ENCODE assay signal across 1 fruit fly cellular context in genomic region chr2L:7993984-7994854, dm6.
TF ChIP-seq lines count a peak whose summit lies in the region.

Gene pes (minus strand): TSS chr2L:7994184.

TF ChIP-seq in whole organism, embryonic, 481 proteins besides CTCF, POLR2A, EP300 and RAD21 (continued from another document and continues in another):
- TF ChIP-seq MBD-R2 (GFP tag; IDR thresholded peaks at IDR 0.05; lab: Robert Waterston, UW) = peak; percentile 91
- peak; percentile 70 for TF ChIP-seq emc (GFP tag; optimal IDR thresholded peaks at IDR 0.05; lab: Kevin White, UChicago)
- peak; percentile 74 for TF ChIP-seq wek (GFP tag; optimal IDR thresholded peaks at IDR 0.05; lab: Kevin White, UChicago)
- peak; percentile 81 for TF ChIP-seq CG12299 (tag; optimal IDR thresholded peaks at IDR 0.05; lab: Kevin White, UChicago)
- TF ChIP-seq gsb-n (tag; optimal IDR thresholded peaks at IDR 0.05; lab: Kevin White, UChicago) = peak; percentile 98
- TF ChIP-seq seq (GFP tag; IDR thresholded peaks at IDR 0.05; lab: Robert Waterston, UW) = peak; percentile 83
- TF ChIP-seq zf30C (GFP tag; optimal IDR thresholded peaks at IDR 0.05; lab: Kevin White, UChicago) = peak; percentile 15
- TF ChIP-seq ssp (GFP tag; IDR thresholded peaks at IDR 0.05; lab: Robert Waterston, UW) = no peak
- TF ChIP-seq lola (GFP tag; optimal IDR thresholded peaks at IDR 0.05; lab: Kevin White, UChicago) = peak in 1 of 3 experiments; percentile 89
- peak; percentile 88 for TF ChIP-seq CG10543 (GFP tag; optimal IDR thresholded peaks at IDR 0.05; lab: Kevin White, UChicago)
- peak; percentile 38 for TF ChIP-seq Elba2 (GFP tag; optimal IDR thresholded peaks at IDR 0.05; lab: Kevin White, UChicago)
- TF ChIP-seq CG4854 (GFP tag; optimal IDR thresholded peaks at IDR 0.05; lab: Kevin White, UChicago) = peak; percentile 81
- no peak for TF ChIP-seq CG43689 (GFP tag; IDR thresholded peaks at IDR 0.05; lab: Robert Waterston, UW)
- peak; percentile 90 for TF ChIP-seq Dip3 (GFP tag; optimal IDR thresholded peaks at IDR 0.05; lab: Kevin White, UChicago)
- TF ChIP-seq fd64A (GFP tag; optimal IDR thresholded peaks at IDR 0.05; lab: Kevin White, UChicago) = peak; percentile 51
- TF ChIP-seq eyg (GFP tag; optimal IDR thresholded peaks at IDR 0.05; lab: Kevin White, UChicago) = peak; percentile 59
- TF ChIP-seq Neu2 (GFP tag; optimal IDR thresholded peaks at IDR 0.05; lab: Kevin White, UChicago; ENCODE audit: borderline replicate concordance) = peak; percentile 62
- peak; percentile 94 for TF ChIP-seq so (GFP tag; IDR thresholded peaks at IDR 0.05; lab: Robert Waterston, UW)
- TF ChIP-seq CG9727 (GFP tag; optimal IDR thresholded peaks at IDR 0.05; lab: Kevin White, UChicago) = peak; percentile 97
- TF ChIP-seq Hr39 (optimal IDR thresholded peaks at IDR 0.05; lab: Kevin White, UChicago) = no peak
- TF ChIP-seq CG14667 (GFP tag; IDR thresholded peaks at IDR 0.05; lab: Robert Waterston, UW) = peak; percentile 90
- no peak for TF ChIP-seq pita (GFP tag; optimal IDR thresholded peaks at IDR 0.05; lab: Kevin White, UChicago)
- TF ChIP-seq CG11093 (GFP tag; IDR thresholded peaks at IDR 0.05; lab: Robert Waterston, UW) = peak; percentile 92
- peak; percentile 80 for TF ChIP-seq chm (GFP tag; IDR thresholded peaks at IDR 0.05; lab: Robert Waterston, UW)
- peak; percentile 88 for TF ChIP-seq CG6683 (GFP tag; optimal IDR thresholded peaks at IDR 0.05; lab: Kevin White, UChicago)
- TF ChIP-seq cwo (GFP tag; optimal IDR thresholded peaks at IDR 0.05; lab: Kevin White, UChicago) = peak; percentile 92
- TF ChIP-seq zen (tag; optimal IDR thresholded peaks at IDR 0.05; lab: Kevin White, UChicago) = peak; percentile 91
- TF ChIP-seq MTF-1 (GFP tag; optimal IDR thresholded peaks at IDR 0.05; lab: Kevin White, UChicago; ENCODE audit: borderline replicate concordance) = peak; percentile 69
- TF ChIP-seq CG16863 (GFP tag; optimal IDR thresholded peaks at IDR 0.05; lab: Kevin White, UChicago) = peak; percentile 72
- peak; percentile 20 for TF ChIP-seq CG13424 (tag; optimal IDR thresholded peaks at IDR 0.05; lab: Kevin White, UChicago)
- TF ChIP-seq Trl (optimal IDR thresholded peaks at IDR 0.05; lab: Kevin White, UChicago) = peak; percentile 78 to 93
- TF ChIP-seq Trl (GFP tag; optimal IDR thresholded peaks at IDR 0.05; lab: Kevin White, UChicago) = peak; percentile 92
- TF ChIP-seq Kr (GFP tag; optimal IDR thresholded peaks at IDR 0.05; lab: Kevin White, UChicago) = peak; percentile 34
- TF ChIP-seq CG7745 (tag; optimal IDR thresholded peaks at IDR 0.05; lab: Kevin White, UChicago) = peak; percentile 28
- no peak for TF ChIP-seq slp2 (GFP tag; optimal IDR thresholded peaks at IDR 0.05; lab: Kevin White, UChicago)
- TF ChIP-seq Myb (GFP tag; optimal IDR thresholded peaks at IDR 0.05; lab: Kevin White, UChicago) = no peak
- peak; percentile 90 for TF ChIP-seq wor (GFP tag; IDR thresholded peaks at IDR 0.05; lab: Robert Waterston, UW)
- peak; percentile 36 for TF ChIP-seq CG3407 (GFP tag; optimal IDR thresholded peaks at IDR 0.05; lab: Kevin White, UChicago)
- TF ChIP-seq CG2129 (GFP tag; IDR thresholded peaks at IDR 0.05; lab: Robert Waterston, UW; ENCODE audit: partially characterized antibody) = no peak
- peak; percentile 25 for TF ChIP-seq MESR4 (GFP tag; optimal IDR thresholded peaks at IDR 0.05; lab: Kevin White, UChicago)
- TF ChIP-seq p53 (GFP tag; optimal IDR thresholded peaks at IDR 0.05; lab: Kevin White, UChicago) = peak; percentile 97
- TF ChIP-seq Chrac-16 (GFP tag; optimal IDR thresholded peaks at IDR 0.05; lab: Kevin White, UChicago) = peak; percentile 8
- no peak; the same call in 1 of the 2 replicates for TF ChIP-seq amos (GFP tag; IDR thresholded peaks at IDR 0.05; lab: Robert Waterston, UW; ENCODE audit: partially characterized antibody)
- peak; percentile 84; the same call in 1 of the 3 replicates for TF ChIP-seq CG3726 (GFP tag; IDR thresholded peaks at IDR 0.05; lab: Robert Waterston, UW)
- peak; percentile 57; the same call in 1 of the 2 replicates for TF ChIP-seq rib (GFP tag; IDR thresholded peaks at IDR 0.05; lab: Robert Waterston, UW)
- TF ChIP-seq CG10267 (tag; optimal IDR thresholded peaks at IDR 0.05; lab: Kevin White, UChicago) = peak; percentile 89
- peak; percentile 69 for TF ChIP-seq CG10462 (GFP tag; optimal IDR thresholded peaks at IDR 0.05; lab: Kevin White, UChicago)
- TF ChIP-seq Ptx1 (GFP tag; IDR thresholded peaks at IDR 0.05; lab: Robert Waterston, UW) = peak; percentile 12; the same call in 1 of the 2 replicates
- TF ChIP-seq HLH54F (GFP tag; optimal IDR thresholded peaks at IDR 0.05; lab: Kevin White, UChicago) = peak; percentile 78
- no peak for TF ChIP-seq trh (GFP tag; optimal IDR thresholded peaks at IDR 0.05; lab: Kevin White, UChicago)
- TF ChIP-seq Rfx (GFP tag; IDR thresholded peaks at IDR 0.05; lab: Robert Waterston, UW) = peak; percentile 63
- peak; percentile 91 for TF ChIP-seq CG6175 (GFP tag; IDR thresholded peaks at IDR 0.05; lab: Robert Waterston, UW)
- peak; percentile 92 for TF ChIP-seq nau (GFP tag; optimal IDR thresholded peaks at IDR 0.05; lab: Kevin White, UChicago)
- TF ChIP-seq PHDP (tag; optimal IDR thresholded peaks at IDR 0.05; lab: Kevin White, UChicago) = peak; percentile 4
- peak; percentile 96 for TF ChIP-seq lab (GFP tag; optimal IDR thresholded peaks at IDR 0.05; lab: Kevin White, UChicago)
- TF ChIP-seq da (GFP tag; optimal IDR thresholded peaks at IDR 0.05; lab: Kevin White, UChicago) = peak; percentile 62
- peak; percentile 94 for TF ChIP-seq CG4328 (GFP tag; optimal IDR thresholded peaks at IDR 0.05; lab: Kevin White, UChicago)
- TF ChIP-seq CG10565 (GFP tag; optimal IDR thresholded peaks at IDR 0.05; lab: Kevin White, UChicago) = peak; percentile 56
- peak; percentile 68; the same call in 1 of the 2 replicates for TF ChIP-seq Doc2 (GFP tag; IDR thresholded peaks at IDR 0.05; lab: Robert Waterston, UW)
- no peak for TF ChIP-seq z (GFP tag; IDR thresholded peaks at IDR 0.05; lab: Robert Waterston, UW)
- TF ChIP-seq CG6765 (GFP tag; optimal IDR thresholded peaks at IDR 0.05; lab: Kevin White, UChicago) = peak; percentile 92
- TF ChIP-seq CG1529 (GFP tag; optimal IDR thresholded peaks at IDR 0.05; lab: Kevin White, UChicago) = peak; percentile 29
- peak; percentile 93 for TF ChIP-seq HHEX (GFP tag; optimal IDR thresholded peaks at IDR 0.05; lab: Kevin White, UChicago)
- TF ChIP-seq gro (GFP tag; optimal IDR thresholded peaks at IDR 0.05; lab: Kevin White, UChicago) = peak; percentile 92
- TF ChIP-seq Gug (GFP tag; IDR thresholded peaks at IDR 0.05; lab: Robert Waterston, UW) = peak; percentile 95
- TF ChIP-seq CG8281 (tag; optimal IDR thresholded peaks at IDR 0.05; lab: Kevin White, UChicago) = peak; percentile 84
- no peak for TF ChIP-seq Dref (GFP tag; IDR thresholded peaks at IDR 0.05; lab: Robert Waterston, UW)
- TF ChIP-seq crp (GFP tag; optimal IDR thresholded peaks at IDR 0.05; lab: Kevin White, UChicago) = peak in 1 of 2 experiments; percentile 24
- TF ChIP-seq aop (GFP tag; IDR thresholded peaks at IDR 0.05; lab: Robert Waterston, UW) = peak; percentile 35; the same call in 1 of the 2 replicates
- peak; percentile 80 for TF ChIP-seq CG5180 (GFP tag; optimal IDR thresholded peaks at IDR 0.05; lab: Kevin White, UChicago)
- peak; percentile 75 for TF ChIP-seq E2f2 (GFP tag; IDR thresholded peaks at IDR 0.05; lab: Robert Waterston, UW)
- TF ChIP-seq bbx (GFP tag; IDR thresholded peaks at IDR 0.05; lab: Robert Waterston, UW; ENCODE audit: partially characterized antibody) = peak; percentile 56; the same call in 1 of the 2 replicates
- TF ChIP-seq CG9797 (GFP tag; optimal IDR thresholded peaks at IDR 0.05; lab: Kevin White, UChicago) = peak; percentile 62
- peak; percentile 85 for TF ChIP-seq CG14014 (GFP tag; IDR thresholded peaks at IDR 0.05; lab: Robert Waterston, UW)
- TF ChIP-seq CG2120 (GFP tag; optimal IDR thresholded peaks at IDR 0.05; lab: Kevin White, UChicago) = peak; percentile 65
- TF ChIP-seq Fer1 (GFP tag; optimal IDR thresholded peaks at IDR 0.05; lab: Kevin White, UChicago) = peak; percentile 97
- TF ChIP-seq CG2875 (GFP tag; optimal IDR thresholded peaks at IDR 0.05; lab: Kevin White, UChicago) = no peak
- peak; percentile 82 for TF ChIP-seq Poxn (GFP tag; IDR thresholded peaks at IDR 0.05; lab: Robert Waterston, UW)
- peak; percentile 51; the same call in 1 of the 2 replicates for TF ChIP-seq tna (GFP tag; IDR thresholded peaks at IDR 0.05; lab: Robert Waterston, UW; ENCODE audit: partially characterized antibody)
- TF ChIP-seq usp (GFP tag; optimal IDR thresholded peaks at IDR 0.05; lab: Kevin White, UChicago) = no peak
- TF ChIP-seq gsb (GFP tag; IDR thresholded peaks at IDR 0.05; lab: Robert Waterston, UW) = peak; percentile 84
- peak; percentile 91 for TF ChIP-seq Optix (GFP tag; IDR thresholded peaks at IDR 0.05; lab: Robert Waterston, UW)
- TF ChIP-seq CG15011 (GFP tag; optimal IDR thresholded peaks at IDR 0.05; lab: Kevin White, UChicago) = peak; percentile 89
- TF ChIP-seq gt (GFP tag; IDR thresholded peaks at IDR 0.05; lab: Robert Waterston, UW) = peak; percentile 78
- TF ChIP-seq Mad (GFP tag; optimal IDR thresholded peaks at IDR 0.05; lab: Kevin White, UChicago) = peak; percentile 87
- no peak for TF ChIP-seq gcm (GFP tag; optimal IDR thresholded peaks at IDR 0.05; lab: Kevin White, UChicago)
- TF ChIP-seq zfh1 (GFP tag; IDR thresholded peaks at IDR 0.05; lab: Robert Waterston, UW) = no peak; the same call in 2 of the 3 replicates
- peak; percentile 86 for TF ChIP-seq Nf-YA (GFP tag; IDR thresholded peaks at IDR 0.05; lab: Robert Waterston, UW)
- peak; percentile 3 for TF ChIP-seq CG8944 (GFP tag; optimal IDR thresholded peaks at IDR 0.05; lab: Kevin White, UChicago)
- peak; percentile 86 for TF ChIP-seq Atf-2 (GFP tag; optimal IDR thresholded peaks at IDR 0.05; lab: Kevin White, UChicago)
- TF ChIP-seq gem (tag; optimal IDR thresholded peaks at IDR 0.05; lab: Kevin White, UChicago) = peak; percentile 48
- peak; percentile 87 for TF ChIP-seq CG4730 (GFP tag; IDR thresholded peaks at IDR 0.05; lab: Robert Waterston, UW)
- peak in 1 of 2 experiments; percentile 92 for TF ChIP-seq Eip74EF (GFP tag; optimal IDR thresholded peaks at IDR 0.05; lab: Kevin White, UChicago)
- TF ChIP-seq corto (GFP tag; optimal IDR thresholded peaks at IDR 0.05; lab: Kevin White, UChicago) = peak; percentile 88
- peak; percentile 44 for TF ChIP-seq CG8924 (tag; optimal IDR thresholded peaks at IDR 0.05; lab: Kevin White, UChicago)
- TF ChIP-seq sim (GFP tag; IDR thresholded peaks at IDR 0.05; lab: Robert Waterston, UW) = 0 out of 2 replicates have a peak, but pooled peaks have one; percentile 11
- TF ChIP-seq ATbp (GFP tag; optimal IDR thresholded peaks at IDR 0.05; lab: Kevin White, UChicago) = peak; percentile 66
- TF ChIP-seq CG10654 (GFP tag; optimal IDR thresholded peaks at IDR 0.05; lab: Kevin White, UChicago) = peak; percentile 88
- peak; percentile 67 for TF ChIP-seq CG8359 (GFP tag; optimal IDR thresholded peaks at IDR 0.05; lab: Kevin White, UChicago; ENCODE audit: borderline replicate concordance)
- TF ChIP-seq CG11398 (GFP tag; optimal IDR thresholded peaks at IDR 0.05; lab: Kevin White, UChicago) = peak; percentile 3
- TF ChIP-seq org-1 (GFP tag; optimal IDR thresholded peaks at IDR 0.05; lab: Kevin White, UChicago) = peak; percentile 86
- no peak for TF ChIP-seq CG14860 (GFP tag; IDR thresholded peaks at IDR 0.05; lab: Robert Waterston, UW; ENCODE audit: partially characterized antibody)
- peak; percentile 92 for TF ChIP-seq chinmo (GFP tag; IDR thresholded peaks at IDR 0.05; lab: Robert Waterston, UW; ENCODE audit: partially characterized antibody)
- TF ChIP-seq bab2 (GFP tag; optimal IDR thresholded peaks at IDR 0.05; lab: Kevin White, UChicago) = peak; percentile 81
- no peak; the same call in 2 of the 3 replicates for TF ChIP-seq tgo (GFP tag; IDR thresholded peaks at IDR 0.05; lab: Robert Waterston, UW)
- TF ChIP-seq jigr1 (GFP tag; IDR thresholded peaks at IDR 0.05; lab: Robert Waterston, UW) = peak; percentile 72; the same call in 1 of the 3 replicates
- TF ChIP-seq mirr (GFP tag; optimal IDR thresholded peaks at IDR 0.05; lab: Kevin White, UChicago) = peak; percentile 70
- TF ChIP-seq Vsx1 (GFP tag; optimal IDR thresholded peaks at IDR 0.05; lab: Kevin White, UChicago) = no peak
- TF ChIP-seq CG12769 (tag; optimal IDR thresholded peaks at IDR 0.05; lab: Kevin White, UChicago) = peak; percentile 50
- TF ChIP-seq Ets65A (GFP tag; lab: Kevin White, UChicago) = peak; percentile 98
- TF ChIP-seq CG8478 (optimal IDR thresholded peaks at IDR 0.05; lab: Kevin White, UChicago) = no peak
- TF ChIP-seq yki (optimal IDR thresholded peaks at IDR 0.05; lab: Kevin White, UChicago) = peak; percentile 25
- peak; percentile 90 for TF ChIP-seq exex (tag; optimal IDR thresholded peaks at IDR 0.05; lab: Kevin White, UChicago)
- no peak for TF ChIP-seq hb (GFP tag; IDR thresholded peaks at IDR 0.05; lab: Robert Waterston, UW; ENCODE audit: partially characterized antibody)
- TF ChIP-seq Max (GFP tag; optimal IDR thresholded peaks at IDR 0.05; lab: Kevin White, UChicago) = peak; percentile 95
- TF ChIP-seq Sin3A (optimal IDR thresholded peaks at IDR 0.05; lab: Kevin White, UChicago) = no peak
- peak; percentile 96 for TF ChIP-seq CG17361 (GFP tag; IDR thresholded peaks at IDR 0.05; lab: Robert Waterston, UW)
- TF ChIP-seq Sry-δ (GFP tag; optimal IDR thresholded peaks at IDR 0.05; lab: Kevin White, UChicago) = peak; percentile 31
- peak; percentile 94 for TF ChIP-seq Drgx (GFP tag; IDR thresholded peaks at IDR 0.05; lab: Robert Waterston, UW)
- peak; percentile 67 for TF ChIP-seq CG7271 (tag; optimal IDR thresholded peaks at IDR 0.05; lab: Kevin White, UChicago)
- TF ChIP-seq CG1792 (GFP tag; optimal IDR thresholded peaks at IDR 0.05; lab: Kevin White, UChicago) = peak; percentile 55
- TF ChIP-seq luna (GFP tag; optimal IDR thresholded peaks at IDR 0.05; lab: Kevin White, UChicago) = no peak
- TF ChIP-seq CG30431 (GFP tag; optimal IDR thresholded peaks at IDR 0.05; lab: Kevin White, UChicago) = peak; percentile 83
- TF ChIP-seq CG3065 (GFP tag; optimal IDR thresholded peaks at IDR 0.05; lab: Kevin White, UChicago) = no peak
- peak; percentile 91 for TF ChIP-seq sug (tag; optimal IDR thresholded peaks at IDR 0.05; lab: Kevin White, UChicago)
- TF ChIP-seq Ada2b (GFP tag; IDR thresholded peaks at IDR 0.05; lab: Robert Waterston, UW) = peak; percentile 89
- peak; percentile 76; the same call in 1 of the 2 replicates for TF ChIP-seq Lim3 (GFP tag; IDR thresholded peaks at IDR 0.05; lab: Robert Waterston, UW)
- peak; percentile 96 for TF ChIP-seq Dbx (GFP tag; IDR thresholded peaks at IDR 0.05; lab: Robert Waterston, UW)
- TF ChIP-seq CG14965 (GFP tag; optimal IDR thresholded peaks at IDR 0.05; lab: Kevin White, UChicago; ENCODE audit: borderline replicate concordance) = no peak
